Fruit fly (Drosophila melanogaster) whole organism, embryonic: Measurements from ENCODE around the gene CG13131.

Experiments used
- BEAF-32 ChIP-seq: fragments of 200-800 bp; sonication (Bioruptor generic); optimal IDR thresholded peaks from 3 replicates; lab custom pipeline; 2017; ENCODE audit warnings: missing biosample characterization, missing genetic modification characterization, mild to moderate bottlenecking, moderate library complexity, missing genetic modification reagents
- Blimp-1 ChIP-seq: fragments of 200-800 bp; sonication (Bioruptor generic); optimal IDR thresholded peaks from 3 replicates; lab custom pipeline; 2018; ENCODE audit warnings: missing biosample characterization, missing genetic modification characterization, mild to moderate bottlenecking, moderate library complexity, missing genetic modification reagents
- CG10209 ChIP-seq: fragments of 200-800 bp; sonication (Bioruptor generic); optimal IDR thresholded peaks from 3 replicates; lab custom pipeline; 2017; ENCODE audit warnings: missing biosample characterization, mild to moderate bottlenecking, missing genetic modification characterization, missing genetic modification reagents
- CG10267 ChIP-seq: fragments of 200-800 bp; sonication (Bioruptor generic); optimal IDR thresholded peaks from 2 replicates; lab custom pipeline; 2018; ENCODE audit warnings: missing biosample characterization, mild to moderate bottlenecking, missing genetic modification characterization, moderate library complexity
- CG10565 ChIP-seq: fragments of 200-800 bp; sonication (Bioruptor generic); optimal IDR thresholded peaks from 3 replicates; lab custom pipeline; 2016; ENCODE audit warnings: missing biosample characterization, mild to moderate bottlenecking, missing genetic modification characterization
- CG10979 ChIP-seq: fragments of 200-800 bp; sonication (Bioruptor generic); optimal IDR thresholded peaks from 2 replicates; lab custom pipeline; 2018; ENCODE audit warnings: missing biosample characterization, mild to moderate bottlenecking, missing genetic modification characterization, moderate library complexity
- CG11695 ChIP-seq: fragments of 200-800 bp; sonication (Bioruptor generic); IDR thresholded peaks from 3 replicates; pipeline ENCODE4 v1.3.6; 2022; ENCODE audit warnings: missing biosample characterization, missing genetic modification characterization
- CG12155 ChIP-seq: fragments of 200-800 bp; sonication (Bioruptor generic); optimal IDR thresholded peaks from 3 replicates; lab custom pipeline; 2016; ENCODE audit warnings: missing biosample characterization, missing genetic modification characterization
- CG13775 ChIP-seq: fragments of 200-800 bp; sonication (Bioruptor generic); optimal IDR thresholded peaks from 3 replicates; lab custom pipeline; 2017; ENCODE audit warnings: missing biosample characterization, mild to moderate bottlenecking, missing genetic modification characterization
- CG15601 ChIP-seq: fragments of 200-800 bp; sonication (Bioruptor generic); optimal IDR thresholded peaks from 3 replicates; lab custom pipeline; 2019; ENCODE audit warnings: missing biosample characterization, mild to moderate bottlenecking, missing genetic modification characterization, moderate library complexity
- CG15696 ChIP-seq: fragments of 200-800 bp; sonication (Bioruptor generic); optimal IDR thresholded peaks from 2 replicates; lab custom pipeline; 2019; ENCODE audit warnings: missing biosample characterization, mild to moderate bottlenecking, missing genetic modification characterization, moderate library complexity
- CG1602 ChIP-seq: fragments of 200-800 bp; sonication (Bioruptor generic); optimal IDR thresholded peaks from 3 replicates; lab custom pipeline; 2016; ENCODE audit warnings: missing biosample characterization, missing genetic modification characterization
- CG16815 ChIP-seq: fragments of 200-800 bp; sonication (Bioruptor generic); optimal IDR thresholded peaks from 3 replicates; lab custom pipeline; 2017; ENCODE audit warnings: missing biosample characterization, mild to moderate bottlenecking, missing genetic modification characterization
- CG17829 ChIP-seq: fragments of 200-800 bp; optimal IDR thresholded peaks from 2 replicates; lab custom pipeline; 2019; ENCODE audit warnings: missing biosample characterization, mild to moderate bottlenecking, missing genetic modification characterization, moderate library complexity
- CG1792 ChIP-seq: fragments of 200-800 bp; sonication (Bioruptor generic); optimal IDR thresholded peaks from 2 replicates; lab custom pipeline; 2016; ENCODE audit warnings: missing biosample characterization, missing genetic modification characterization
- CG2889 ChIP-seq: fragments of 200-800 bp; sonication (Bioruptor generic); IDR thresholded peaks from 3 replicates; pipeline ENCODE4 v1.3.6; 2022; ENCODE audit warnings: missing biosample characterization, missing genetic modification characterization
- CG32767 ChIP-seq: fragments of 200-800 bp; sonication (Bioruptor generic); IDR thresholded peaks from 2 replicates; pipeline ENCODE4 v1.3.6; 2022; ENCODE audit warnings: missing biosample characterization, missing genetic modification characterization
- CG33557 ChIP-seq: fragments of 200-800 bp; sonication (Bioruptor generic); optimal IDR thresholded peaks from 2 replicates; lab custom pipeline; 2019; ENCODE audit warnings: missing biosample characterization, mild to moderate bottlenecking, missing genetic modification characterization, moderate library complexity
- CG3847 ChIP-seq: fragments of 200-800 bp; sonication (Bioruptor generic); IDR thresholded peaks from 2 replicates; pipeline ENCODE4 v1.3.6; 2022; ENCODE audit warnings: missing biosample characterization, missing genetic modification characterization
- CG8290 ChIP-seq, 3 experiments: fragments of 200-800 bp; sonication (Bioruptor generic); optimal IDR thresholded peaks; 2 replicates each; lab custom pipeline; 2016 to 2019; ENCODE audit warnings: missing biosample characterization in 3 of 3, missing genetic modification characterization in 3 of 3, mild to moderate bottlenecking in 2 of 3, moderate library complexity in 1 of 3
- CG8924 ChIP-seq: fragments of 200-800 bp; optimal IDR thresholded peaks from 3 replicates; lab custom pipeline; 2019; ENCODE audit warnings: missing biosample characterization, mild to moderate bottlenecking, missing genetic modification characterization, moderate library complexity
- CG9727 ChIP-seq: fragments of 200-800 bp; sonication (Bioruptor generic); optimal IDR thresholded peaks from 3 replicates; lab custom pipeline; 2017; ENCODE audit warnings: missing biosample characterization, mild to moderate bottlenecking, missing genetic modification characterization
- Camta ChIP-seq: fragments of 200-800 bp; sonication (Bioruptor generic); optimal IDR thresholded peaks from 2 replicates; lab custom pipeline; 2016; ENCODE audit warnings: missing biosample characterization, missing genetic modification characterization
- Chrac-16 ChIP-seq: fragments of 200-800 bp; sonication (Bioruptor generic); optimal IDR thresholded peaks from 3 replicates; lab custom pipeline; 2016; ENCODE audit warnings: missing biosample characterization, missing genetic modification characterization
- CoRest ChIP-seq: fragments of 200-800 bp; sonication (Bioruptor generic); optimal IDR thresholded peaks from 3 replicates; lab custom pipeline; 2018; ENCODE audit warnings: missing biosample characterization, mild to moderate bottlenecking, missing genetic modification characterization, moderate library complexity
- Elba2 ChIP-seq: fragments of 200-800 bp; sonication (Bioruptor generic); optimal IDR thresholded peaks from 3 replicates; lab custom pipeline; 2016; ENCODE audit warnings: missing biosample characterization, missing genetic modification characterization
- Ets65A ChIP-seq: fragments of 200-800 bp; sonication (Bioruptor generic); peaks from one replicate; lab custom pipeline; 2016; ENCODE audit warnings: missing biosample characterization, missing genetic modification characterization
- Hr3 ChIP-seq: fragments of 200-800 bp; sonication (Bioruptor generic); optimal IDR thresholded peaks from 3 replicates; lab custom pipeline; 2016; ENCODE audit warnings: missing biosample characterization, missing genetic modification characterization
- Hsf ChIP-seq: fragments of 200-800 bp; sonication (Bioruptor generic); optimal IDR thresholded peaks from 3 replicates; lab custom pipeline; 2016; ENCODE audit warnings: missing biosample characterization, missing genetic modification characterization
- Mes4 ChIP-seq: fragments of 200-800 bp; sonication (Bioruptor generic); optimal IDR thresholded peaks from 2 replicates; lab custom pipeline; 2016; ENCODE audit warnings: missing biosample characterization, missing genetic modification characterization
- Sry-β ChIP-seq: fragments of 200-800 bp; sonication (Bioruptor generic); optimal IDR thresholded peaks from 2 replicates; lab custom pipeline; 2018; ENCODE audit warnings: missing biosample characterization, mild to moderate bottlenecking, missing genetic modification characterization, moderate library complexity
- Xrp1 ChIP-seq: fragments of 200-800 bp; sonication (Bioruptor generic); IDR thresholded peaks from 2 replicates; pipeline ENCODE4 v1.3.6; 2022; ENCODE audit warnings: missing biosample characterization, missing genetic modification characterization
- ara ChIP-seq: fragments of 200-800 bp; sonication (Bioruptor generic); IDR thresholded peaks from 2 replicates; pipeline ENCODE4 v1.3.6; 2022; ENCODE audit warnings: missing biosample characterization, missing genetic modification characterization
- az2 ChIP-seq: fragments of 200-800 bp; sonication (Bioruptor generic); optimal IDR thresholded peaks from 3 replicates; lab custom pipeline; 2016; ENCODE audit warnings: missing biosample characterization, missing genetic modification characterization
- cato ChIP-seq: fragments of 200-800 bp; sonication (Bioruptor generic); optimal IDR thresholded peaks from 2 replicates; lab custom pipeline; 2016; ENCODE audit warnings: missing biosample characterization, missing genetic modification characterization, borderline replicate concordance
- cg ChIP-seq: fragments of 200-800 bp; sonication (Bioruptor generic); optimal IDR thresholded peaks from 3 replicates; lab custom pipeline; 2019; ENCODE audit warnings: missing biosample characterization, mild to moderate bottlenecking, missing genetic modification characterization, moderate library complexity
- dpn ChIP-seq, 2 experiments: fragments of 200-800 bp; sonication (Bioruptor generic); optimal IDR thresholded peaks; 3 replicates each; lab custom pipeline; 2016; ENCODE audit warnings: missing biosample characterization in 2 of 2, missing genetic modification characterization in 2 of 2
- en ChIP-seq: fragments of 200-800 bp; sonication (Bioruptor generic); optimal IDR thresholded peaks from 2 replicates; lab custom pipeline; 2016; ENCODE audit warnings: missing biosample characterization, missing genetic modification characterization
- gem ChIP-seq: fragments of 200-800 bp; sonication (Bioruptor generic); optimal IDR thresholded peaks from 2 replicates; lab custom pipeline; 2019; ENCODE audit warnings: missing biosample characterization, mild to moderate bottlenecking, missing genetic modification characterization, moderate library complexity
- klu ChIP-seq: fragments of 200-800 bp; sonication (Bioruptor generic); IDR thresholded peaks from 2 replicates; pipeline ENCODE4 v1.3.6; 2022; ENCODE audit warnings: missing biosample characterization, missing genetic modification characterization
- kni ChIP-seq: fragments of 200-800 bp; sonication (Bioruptor generic); optimal IDR thresholded peaks from 3 replicates; lab custom pipeline; 2017; ENCODE audit warnings: mild to moderate bottlenecking, missing biosample characterization, missing genetic modification reagents, missing genetic modification characterization
- nerfin-1 ChIP-seq: fragments of 200-800 bp; sonication (Bioruptor generic); optimal IDR thresholded peaks from 3 replicates; lab custom pipeline; 2019; ENCODE audit warnings: missing biosample characterization, mild to moderate bottlenecking, missing genetic modification characterization, moderate library complexity
- pan ChIP-seq, 4 experiments: fragments of >200 bp in 3 of 4; fragments of 200-800 bp in 1 of 4; sonication (Bioruptor generic) in 1 of 4; optimal IDR thresholded peaks in 3 of 4; IDR thresholded peaks in 1 of 4; 2 replicates each; pipeline versions ENCODE4 v1.3.6 to Lab custom; 2017 to 2022; ENCODE audit warnings: missing biosample characterization in 2 of 4, missing genetic modification characterization in 2 of 4, mixed read lengths in 1 of 4
- phol ChIP-seq: fragments of 200-800 bp; sonication (Bioruptor generic); optimal IDR thresholded peaks from 3 replicates; lab custom pipeline; 2018; ENCODE audit warnings: missing biosample characterization, mild to moderate bottlenecking, missing genetic modification characterization, moderate library complexity
- pnt ChIP-seq: fragments of 200-800 bp; sonication (Bioruptor generic); optimal IDR thresholded peaks from 3 replicates; lab custom pipeline; 2016; ENCODE audit warnings: missing biosample characterization, missing genetic modification characterization
- schlank ChIP-seq: fragments of 200-800 bp; sonication (Bioruptor generic); optimal IDR thresholded peaks from 2 replicates; lab custom pipeline; 2018; ENCODE audit warnings: missing biosample characterization, mild to moderate bottlenecking, missing genetic modification characterization
- stwl ChIP-seq: fragments of 200-800 bp; sonication (Bioruptor generic); optimal IDR thresholded peaks from 3 replicates; lab custom pipeline; 2018; ENCODE audit warnings: missing biosample characterization, mild to moderate bottlenecking, missing genetic modification characterization, moderate library complexity
- tio ChIP-seq: fragments of 200-800 bp; sonication (Bioruptor generic); optimal IDR thresholded peaks from 2 replicates; lab custom pipeline; 2017; ENCODE audit warnings: missing biosample characterization, missing genetic modification characterization, inconsistent platforms
- zen ChIP-seq: fragments of 200-800 bp; sonication (Bioruptor generic); optimal IDR thresholded peaks from 3 replicates; lab custom pipeline; 2018; ENCODE audit warnings: missing biosample characterization, mild to moderate bottlenecking, missing genetic modification characterization, moderate library complexity
- zfh2 ChIP-seq: fragments of 200-800 bp; sonication (Bioruptor generic); optimal IDR thresholded peaks from 2 replicates; lab custom pipeline; 2016; ENCODE audit warnings: missing biosample characterization, missing genetic modification characterization

CG13131 gene

dm6 chr2L:9996553-9996952, 20.7 kb downstream of the CG13131 start (continued):
- no peak for TF ChIP-seq Sry-β (GFP tag; lab: Kevin White, UChicago)
- peak; percentile 26 for TF ChIP-seq nerfin-1 (tag; lab: Kevin White, UChicago)
- peak; percentile 14 for TF ChIP-seq BEAF-32 (GFP tag; lab: Kevin White, UChicago)
- TF ChIP-seq cg: no peak
- TF ChIP-seq pnt: peak; percentile 11
- TF ChIP-seq CG8924 (tag; lab: Kevin White, UChicago): peak; percentile 60
- peak; percentile 52 for TF ChIP-seq tio
- TF ChIP-seq Mes4 (GFP tag; lab: Kevin White, UChicago): no peak
- TF ChIP-seq Chrac-16 (GFP tag; lab: Kevin White, UChicago): peak; percentile 28
- peak; percentile 55 for TF ChIP-seq Ets65A (GFP tag; lab: Kevin White, UChicago)
- no peak for TF ChIP-seq CG1792 (GFP tag; lab: Kevin White, UChicago)
- peak; percentile 40 for TF ChIP-seq CG16815 (GFP tag; lab: Kevin White, UChicago)
- TF ChIP-seq CG33557 (GFP tag; lab: Kevin White, UChicago): peak; percentile 16
- TF ChIP-seq CG15696: peak; percentile 41
- TF ChIP-seq CG32767 (GFP tag; lab: Robert Waterston, UW): no peak
- TF ChIP-seq CG13775 (GFP tag; lab: Kevin White, UChicago): peak; percentile 39
- TF ChIP-seq schlank: no peak
- TF ChIP-seq gem (tag; lab: Kevin White, UChicago): peak; percentile 61
- peak; percentile 6 for TF ChIP-seq Hsf (GFP tag; lab: Kevin White, UChicago)
- TF ChIP-seq zen (tag; lab: Kevin White, UChicago): peak; percentile 28
- peak; percentile 57 for TF ChIP-seq CG9727 (GFP tag; lab: Kevin White, UChicago)
- TF ChIP-seq CoRest (tag; lab: Kevin White, UChicago): peak; percentile 50
- peak; percentile 29 for TF ChIP-seq CG15601
- peak; percentile 46 for TF ChIP-seq CG17829 (tag; lab: Kevin White, UChicago)
- peak; percentile 87 for TF ChIP-seq CG10267 (tag; lab: Kevin White, UChicago)
- TF ChIP-seq CG10209 (GFP tag; lab: Kevin White, UChicago): peak; percentile 6
- TF ChIP-seq Elba2: no peak
- no peak for TF ChIP-seq pan (optimal IDR thresholded peaks at IDR 0.05; lab: Kevin White, UChicago)
- no peak for TF ChIP-seq pan (GFP tag; optimal IDR thresholded peaks at IDR 0.05 in 1 of 2, IDR thresholded peaks at IDR 0.05 in 1 of 2)
- no peak for TF ChIP-seq CG3847 (GFP tag; lab: Robert Waterston, UW)
- TF ChIP-seq CG2889: no peak
- no peak for TF ChIP-seq cato
- no peak for TF ChIP-seq en (GFP tag; lab: Kevin White, UChicago)
- no peak for TF ChIP-seq Blimp-1 (GFP tag; lab: Kevin White, UChicago)
- no peak for TF ChIP-seq CG11695 (GFP tag; lab: Robert Waterston, UW)
- TF ChIP-seq kni: no peak
- peak; percentile 33 for TF ChIP-seq Hr3 (GFP tag; lab: Kevin White, UChicago)
- TF ChIP-seq Xrp1: peak; percentile 22; the same call in 1 of the 2 replicates
- no peak for TF ChIP-seq ara
- TF ChIP-seq klu (GFP tag; lab: Robert Waterston, UW): no peak
- TF ChIP-seq Camta: peak; percentile 10
- TF ChIP-seq CG1602 (GFP tag; lab: Kevin White, UChicago): peak; percentile 25
- TF ChIP-seq CG10979 (tag; lab: Kevin White, UChicago): peak; percentile 46
- TF ChIP-seq dpn (GFP tag; optimal IDR thresholded peaks at IDR 0.05; lab: Kevin White, UChicago): peak in 1 of 2 experiments; percentile 23
- TF ChIP-seq CG10565: no peak
- TF ChIP-seq zfh2 (GFP tag; lab: Kevin White, UChicago): no peak
- no peak for TF ChIP-seq CG8290 (GFP tag; optimal IDR thresholded peaks at IDR 0.05; lab: Kevin White, UChicago)
- peak in 1 of 2 experiments; percentile 68 for TF ChIP-seq CG8290 (tag; optimal IDR thresholded peaks at IDR 0.05; lab: Kevin White, UChicago)
- peak; percentile 53 for TF ChIP-seq az2 (GFP tag; lab: Kevin White, UChicago)
- peak; percentile 43 for TF ChIP-seq phol (tag; lab: Kevin White, UChicago)
- no peak for TF ChIP-seq CG12155 (GFP tag; lab: Kevin White, UChicago)
- peak; percentile 74 for TF ChIP-seq stwl (tag; lab: Kevin White, UChicago)
